Worm (Caenorhabditis elegans) whole organism, L2 larva: ENCODE data around the gene Y39B6A.42.

ENCODE experiments used
- F13H6.1 ChIP-seq: sonication (generic microtip); optimal IDR thresholded peaks from 2 replicates; lab custom pipeline; 2016; ENCODE audit warnings: missing genetic modification characterization, missing compliant biosample characterization
- Y55F3AM.14 ChIP-seq: fragments of 200-800 bp; sonication (Bioruptor generic); optimal IDR thresholded peaks from 2 replicates; lab custom pipeline; 2018; ENCODE audit warnings: mild to moderate bottlenecking, missing genetic modification characterization, missing compliant biosample characterization
- lin-11 ChIP-seq: fragments of 150-350 bp; sonication (generic microtip); optimal IDR thresholded peaks from 2 replicates; lab custom pipeline; 2014; ENCODE audit warnings: missing biosample characterization, missing genetic modification characterization, inconsistent platforms, mixed read lengths
- sem-4 ChIP-seq: fragments of 150-350 bp; optimal IDR thresholded peaks from 2 replicates; lab custom pipeline; 2014; ENCODE audit warnings: missing biosample characterization, missing genetic modification reagents, missing genetic modification characterization
- snpc-4 ChIP-seq: fragments of 150-350 bp; optimal IDR thresholded peaks from 2 replicates; lab custom pipeline; 2014; ENCODE audit warnings: missing biosample characterization, missing genetic modification characterization
- zag-1 ChIP-seq: fragments of 150-350 bp; optimal IDR thresholded peaks from 2 replicates; lab custom pipeline; 2014; ENCODE audit warnings: missing biosample characterization, missing genetic modification characterization

- TF ChIP-seq lin-11 (tag; lab: Kevin White, UChicago) (no peak), F13H6.1 (tag; lab: Kevin White, UChicago) (no peak), snpc-4 (no peak), zag-1 (no peak), sem-4 (tag; lab: Kevin White, UChicago) (no peak), Y55F3AM.14 (GFP tag; lab: Kevin White, UChicago) (no peak)
These were observed 43.8 kb upstream of the Y39B6A.42 start for ce11 chrV:19013215-19013614.
